Worm (Caenorhabditis elegans) whole organism, young adult: ENCODE data around the gene R10D12.8.

Experiments
- lir-1 ChIP-seq: fragments of 200-800 bp; sonication (Bioruptor generic); conservative IDR thresholded peaks from 2 replicates; pipeline ENCODE4 v1.3.6; 2022; ENCODE audit warnings: missing genetic modification reagents, missing genetic modification characterization, missing compliant biosample characterization
- snpc-3.4 ChIP-seq: sonication (generic microtip); optimal IDR thresholded peaks from 2 replicates; lab custom pipeline; 2017; ENCODE audit warnings: missing genetic modification characterization, mild to moderate bottlenecking, missing compliant biosample characterization, antibody characterized with exemption, moderate library complexity, missing genotype, missing genetic modification reagents
- unc-130 ChIP-seq: sonication (generic microtip); optimal IDR thresholded peaks from 2 replicates; lab custom pipeline; 2016; ENCODE audit warnings: missing genetic modification reagents, missing genetic modification characterization, missing compliant biosample characterization
- unc-62 ChIP-seq: fragments of 150-350 bp; optimal IDR thresholded peaks from 2 replicates; lab custom pipeline; 2014; ENCODE audit warnings: missing biosample characterization, missing genetic modification reagents, missing genetic modification characterization
- zfh-2 ChIP-seq: fragments of 200-800 bp; sonication (Bioruptor generic); conservative IDR thresholded peaks from 2 replicates; pipeline ENCODE4 v1.3.6; 2022; ENCODE audit warnings: missing genetic modification reagents, missing genetic modification characterization, missing compliant biosample characterization

- TF ChIP-seq unc-62 (GFP tag; lab: Kevin White, UChicago) (no peak), lir-1 (GFP tag; lab: Robert Waterston, UW) (no peak), zfh-2 (GFP tag; lab: Robert Waterston, UW) (no peak), snpc-3.4 (tag; lab: Kevin White, UChicago) (no peak), unc-130 (GFP tag; lab: Kevin White, UChicago) (no peak)
Measured at ce11 chrV:13963279-13963976, 10.3 kb upstream of the R10D12.8 start, which contains the start of gene sao-1.
